Fruit fly (Drosophila melanogaster): ENCODE measurements around the gene CG5645.

CG5645 gene

dm6 chr3L:12114188-12114587 lies 22.3 kb downstream of the CG5645 start (continued):
- TF ChIP-seq CG11504 (tag; optimal IDR thresholded peaks at IDR 0.05) = peak; percentile 32
- peak; percentile 50 for TF ChIP-seq nom (GFP tag; optimal IDR thresholded peaks at IDR 0.05)
- no peak for TF ChIP-seq CG10543 (GFP tag; optimal IDR thresholded peaks at IDR 0.05)
- TF ChIP-seq nau (GFP tag; optimal IDR thresholded peaks at IDR 0.05) = no peak
- no peak for TF ChIP-seq amos (GFP tag; IDR thresholded peaks at IDR 0.05; ENCODE audit: partially characterized antibody)
- peak; percentile 52 for TF ChIP-seq CG10979 (tag; optimal IDR thresholded peaks at IDR 0.05)
- no peak for TF ChIP-seq CG8281 (tag; optimal IDR thresholded peaks at IDR 0.05)
- 0 out of 2 replicates have a peak, but pooled peaks have one; percentile 32 for TF ChIP-seq CG6689 (GFP tag; IDR thresholded peaks at IDR 0.05)
- peak; percentile 33; the same call in 1 of the 2 replicates for TF ChIP-seq CG32772 (GFP tag; IDR thresholded peaks at IDR 0.05)
- TF ChIP-seq CG12104 (GFP tag; optimal IDR thresholded peaks at IDR 0.05) = no peak
- peak; percentile 37; the same call in 1 of the 3 replicates for TF ChIP-seq row (GFP tag; IDR thresholded peaks at IDR 0.05)
- peak; percentile 66; the same call in 2 of the 3 replicates for TF ChIP-seq ci (GFP tag; IDR thresholded peaks at IDR 0.05)
- peak; percentile 23 for TF ChIP-seq D19A (tag; optimal IDR thresholded peaks at IDR 0.05)
- no peak for TF ChIP-seq CG11695 (GFP tag; IDR thresholded peaks at IDR 0.05)
- TF ChIP-seq CG17359 (tag; optimal IDR thresholded peaks at IDR 0.05) = peak; percentile 39
- TF ChIP-seq CG10267 (tag; optimal IDR thresholded peaks at IDR 0.05) = peak; percentile 25
- no peak for TF ChIP-seq tx (GFP tag; optimal IDR thresholded peaks at IDR 0.05)
- TF ChIP-seq jing (GFP tag; optimal IDR thresholded peaks at IDR 0.05) = no peak
- no peak for TF ChIP-seq CG11560 (tag; IDR thresholded peaks at IDR 0.05)
- no peak for TF ChIP-seq CG1647 (GFP tag; optimal IDR thresholded peaks at IDR 0.05)
- TF ChIP-seq CG17328 (GFP tag; IDR thresholded peaks at IDR 0.05) = peak; percentile 53; the same call in 1 of the 2 replicates
- peak; percentile 46 for TF ChIP-seq Med (GFP tag)
- peak; percentile 86 for TF ChIP-seq Drgx (GFP tag; IDR thresholded peaks at IDR 0.05)
- TF ChIP-seq gem (tag; optimal IDR thresholded peaks at IDR 0.05) = peak; percentile 33
- peak; percentile 73 for TF ChIP-seq sens (GFP tag)
- no peak for TF ChIP-seq CG17361 (GFP tag; IDR thresholded peaks at IDR 0.05)
- no peak for TF ChIP-seq prd (optimal IDR thresholded peaks at IDR 0.05)
- peak; percentile 39; the same call in 2 of the 3 replicates for TF ChIP-seq prd (GFP tag; IDR thresholded peaks at IDR 0.05)
- no peak for TF ChIP-seq caup (GFP tag; optimal IDR thresholded peaks at IDR 0.05; ENCODE audit: severe bottlenecking)
- TF ChIP-seq Kr (GFP tag; optimal IDR thresholded peaks at IDR 0.05) = no peak
- peak; percentile 5 for TF ChIP-seq CG30403 (GFP tag; optimal IDR thresholded peaks at IDR 0.05)
- TF ChIP-seq ac (GFP tag; optimal IDR thresholded peaks at IDR 0.05) = no peak
- no peak for TF ChIP-seq maf-S (GFP tag; optimal IDR thresholded peaks at IDR 0.05)
- peak; percentile 25 for TF ChIP-seq corto (GFP tag; optimal IDR thresholded peaks at IDR 0.05)
- peak; percentile 41 for TF ChIP-seq CG2712 (tag; optimal IDR thresholded peaks at IDR 0.05)
- TF ChIP-seq CG14710 (tag; optimal IDR thresholded peaks at IDR 0.05) = peak; percentile 9
- no peak for TF ChIP-seq sug (tag; optimal IDR thresholded peaks at IDR 0.05)
- peak; percentile 34 for TF ChIP-seq fd96Cb (tag; optimal IDR thresholded peaks at IDR 0.05)
- no peak for TF ChIP-seq CG10959 (GFP tag; IDR thresholded peaks at IDR 0.05)
- no peak for TF ChIP-seq pnt (GFP tag; optimal IDR thresholded peaks at IDR 0.05)
- peak; percentile 51; the same call in 1 of the 2 replicates for TF ChIP-seq Ada2b (GFP tag; IDR thresholded peaks at IDR 0.05)
- TF ChIP-seq vvl (GFP tag; IDR thresholded peaks at IDR 0.05) = peak; percentile 67
- no peak for TF ChIP-seq Scr (GFP tag; IDR thresholded peaks at IDR 0.05; ENCODE audit: partially characterized antibody)
- TF ChIP-seq lbe (GFP tag; optimal IDR thresholded peaks at IDR 0.05) = peak; percentile 34
- 0 out of 2 replicates have a peak, but pooled peaks have one; percentile 14 for TF ChIP-seq CG4360 (GFP tag; IDR thresholded peaks at IDR 0.05)
- no peak for TF ChIP-seq usp (GFP tag; optimal IDR thresholded peaks at IDR 0.05)
- no peak for TF ChIP-seq dpn (GFP tag; optimal IDR thresholded peaks at IDR 0.05)
- no peak for TF ChIP-seq CG14860 (GFP tag; IDR thresholded peaks at IDR 0.05; ENCODE audit: partially characterized antibody)
- peak; percentile 8 for TF ChIP-seq tin (GFP tag; optimal IDR thresholded peaks at IDR 0.05)
- TF ChIP-seq Xbp1 (GFP tag; optimal IDR thresholded peaks at IDR 0.05) = peak; percentile 13
